Worm (Caenorhabditis elegans) whole organism, young adult: ENCODE results near the gene M7.12.

Source experiments
- ZK185.1 ChIP-seq: sonication (generic microtip); optimal IDR thresholded peaks from 2 replicates; lab custom pipeline; 2016; ENCODE audit warnings: mild to moderate bottlenecking, missing genetic modification characterization, missing compliant biosample characterization; ENCODE audit not compliant: poor library complexity, severe bottlenecking
- athp-1 ChIP-seq: sonication (generic microtip); optimal IDR thresholded peaks from 2 replicates; lab custom pipeline; 2017; ENCODE audit warnings: mild to moderate bottlenecking, missing genetic modification characterization, missing compliant biosample characterization
- attf-3 ChIP-seq: fragments of 200-800 bp; sonication (Bioruptor generic); conservative IDR thresholded peaks from 2 replicates; pipeline ENCODE4 v1.3.6; 2022; ENCODE audit warnings: missing genetic modification reagents, missing genetic modification characterization, missing compliant biosample characterization
- let-526 ChIP-seq: fragments of 200-800 bp; sonication (Bioruptor generic); IDR thresholded peaks from 2 replicates; pipeline ENCODE4 v1.3.6; 2022; ENCODE audit warnings: missing genetic modification reagents, missing genetic modification characterization, missing compliant biosample characterization
- nfya-1 ChIP-seq: sonication (generic microtip); optimal IDR thresholded peaks from 2 replicates; lab custom pipeline; 2017; ENCODE audit warnings: antibody characterized with exemption, missing compliant biosample characterization, missing genetic modification characterization, borderline replicate concordance; ENCODE audit not compliant: insufficient read depth
- nhr-179 ChIP-seq: sonication (generic microtip); optimal IDR thresholded peaks from 2 replicates; lab custom pipeline; 2016; ENCODE audit warnings: mild to moderate bottlenecking, missing genetic modification characterization, missing compliant biosample characterization
- pbrm-1 ChIP-seq: fragments of 200-800 bp; sonication (Bioruptor generic); IDR thresholded peaks from 2 replicates; pipeline ENCODE4 v1.3.6; 2022; ENCODE audit warnings: missing genetic modification reagents, missing genetic modification characterization, missing compliant biosample characterization
- tbx-9 ChIP-seq: sonication (generic microtip); optimal IDR thresholded peaks from 2 replicates; lab custom pipeline; 2016; ENCODE audit warnings: borderline replicate concordance, missing genetic modification characterization, inconsistent platforms, missing compliant biosample characterization
- xnd-1 ChIP-seq: sonication (generic microtip); optimal IDR thresholded peaks from 2 replicates; lab custom pipeline; 2016; ENCODE audit warnings: missing genotype, missing genetic modification reagents, missing genetic modification characterization, missing compliant biosample characterization

DNA sequence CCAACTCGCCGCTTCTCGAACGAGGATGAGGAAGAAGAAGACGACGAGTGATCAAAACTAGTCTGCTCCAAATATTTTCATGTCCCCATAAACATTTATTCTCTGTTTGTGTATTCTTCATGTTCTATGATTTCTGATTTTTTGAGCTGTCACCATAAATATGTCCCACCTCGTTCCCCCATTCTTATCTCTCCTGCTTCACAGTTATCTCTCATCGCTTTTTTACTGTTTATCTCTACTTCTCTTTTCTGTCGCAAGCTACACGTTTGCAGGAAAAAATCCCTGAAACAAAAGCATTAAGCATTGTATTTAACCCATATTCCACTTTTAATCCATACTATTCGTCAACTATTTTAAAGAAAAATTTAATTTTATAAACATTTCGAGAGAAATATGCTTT is 33.0 kb upstream of the M7.12 start:
- TF ChIP-seq xnd-1 (tag; lab: Kevin White, UChicago) (no peak), tbx-9 (tag; lab: Kevin White, UChicago) (no peak), pbrm-1 (GFP tag; lab: Robert Waterston, UW) (no peak), attf-3 (no peak), nfya-1 (tag; lab: Kevin White, UChicago) (no peak), nhr-179 (tag; lab: Kevin White, UChicago) (no peak), athp-1 (tag; lab: Kevin White, UChicago) (no peak), let-526 (GFP tag; lab: Robert Waterston, UW) (no peak), ZK185.1 (tag; lab: Kevin White, UChicago) (no peak)
